Worm (Caenorhabditis elegans) whole organism, young adult: ENCODE data around the gene srd-8.
A peak's percentile ranks its signal among the peaks of the same experiment; 100 is the strongest.

Experiments used
- B0336.3 ChIP-seq: fragments of 200-800 bp; sonication (Bioruptor generic); IDR thresholded peaks from 2 replicates; pipeline ENCODE4 v1.3.6; 2022; ENCODE audit warnings: missing genetic modification characterization, missing compliant biosample characterization
- C06A6.2 ChIP-seq: fragments of 200-800 bp; sonication (Bioruptor generic); conservative IDR thresholded peaks from 2 replicates; pipeline ENCODE4 v1.3.6; 2022; ENCODE audit warnings: missing genetic modification characterization, missing compliant biosample characterization
- D2030.7 ChIP-seq: fragments of 200-800 bp; sonication (Bioruptor generic); IDR thresholded peaks from 2 replicates; pipeline ENCODE4 v1.3.6; 2022; ENCODE audit warnings: missing genetic modification reagents, missing genetic modification characterization, missing compliant biosample characterization
- F22D6.2 ChIP-seq: sonication (generic microtip); optimal IDR thresholded peaks from 2 replicates; lab custom pipeline; 2016; ENCODE audit warnings: mild to moderate bottlenecking, missing genetic modification characterization, missing compliant biosample characterization
- akir-1 ChIP-seq: fragments of 200-800 bp; sonication (Bioruptor generic); optimal IDR thresholded peaks from 2 replicates; lab custom pipeline; 2018; ENCODE audit warnings: mild to moderate bottlenecking, missing genetic modification characterization, moderate library complexity, missing compliant biosample characterization
- atf-7 ChIP-seq: sonication (generic microtip); optimal IDR thresholded peaks from 2 replicates; lab custom pipeline; 2017; ENCODE audit warnings: mild to moderate bottlenecking, missing genetic modification characterization, missing compliant biosample characterization
- bed-1 ChIP-seq: fragments of 200-800 bp; sonication (Bioruptor generic); IDR thresholded peaks from 2 replicates; pipeline ENCODE4 v1.3.6; 2022; ENCODE audit warnings: missing genetic modification reagents, missing genetic modification characterization, missing compliant biosample characterization
- cebp-1 ChIP-seq, 2 experiments: fragments of 200-800 bp in 1 of 2; sonication (Bioruptor generic) in 1 of 2; sonication (generic microtip) in 1 of 2; IDR thresholded peaks in 1 of 2; optimal IDR thresholded peaks in 1 of 2; 2 replicates each; pipeline versions ENCODE4 v1.3.6 to Lab custom; 2017 to 2022; ENCODE audit warnings: missing compliant biosample characterization in 2 of 2, missing genetic modification characterization in 2 of 2, mild to moderate bottlenecking in 1 of 2, missing genetic modification reagents in 1 of 2, moderate library complexity in 1 of 2
- ekl-4 ChIP-seq: fragments of 200-800 bp; sonication (Bioruptor generic); IDR thresholded peaks from 2 replicates; pipeline ENCODE4 v1.3.6; 2022; ENCODE audit warnings: missing genetic modification reagents, missing genetic modification characterization, missing compliant biosample characterization
- ets-4 ChIP-seq: fragments of 200-800 bp; sonication (Bioruptor generic); optimal IDR thresholded peaks from 2 replicates; lab custom pipeline; 2018; ENCODE audit warnings: mild to moderate bottlenecking, missing genetic modification characterization, missing compliant biosample characterization
- hlh-12 ChIP-seq: sonication (generic microtip); optimal IDR thresholded peaks from 2 replicates; lab custom pipeline; 2016; ENCODE audit warnings: missing genetic modification characterization, missing compliant biosample characterization
- hmg-1.2 ChIP-seq: fragments of 200-800 bp; sonication (Bioruptor generic); IDR thresholded peaks from 2 replicates; pipeline ENCODE4 v1.3.6; 2022; ENCODE audit warnings: missing genetic modification reagents, missing genetic modification characterization, missing compliant biosample characterization
- let-526 ChIP-seq: fragments of 200-800 bp; sonication (Bioruptor generic); IDR thresholded peaks from 2 replicates; pipeline ENCODE4 v1.3.6; 2022; ENCODE audit warnings: missing genetic modification reagents, missing genetic modification characterization, missing compliant biosample characterization
- let-607 ChIP-seq, 2 experiments: fragments of 200-800 bp in 1 of 2; sonication (Bioruptor generic) in 1 of 2; sonication (generic microtip) in 1 of 2; optimal IDR thresholded peaks; 2 replicates each; lab custom pipeline; 2016 to 2018; ENCODE audit warnings: mild to moderate bottlenecking in 2 of 2, missing compliant biosample characterization in 2 of 2, missing genetic modification characterization in 2 of 2, moderate library complexity in 2 of 2, missing genotype in 1 of 2
- lin-54 ChIP-seq: fragments of 200-800 bp; sonication (Bioruptor generic); optimal IDR thresholded peaks from 2 replicates; lab custom pipeline; 2018; ENCODE audit warnings: mild to moderate bottlenecking, missing genetic modification characterization, missing compliant biosample characterization
- madf-10 ChIP-seq: sonication (generic microtip); optimal IDR thresholded peaks from 2 replicates; lab custom pipeline; 2016; ENCODE audit warnings: mild to moderate bottlenecking, missing genetic modification characterization, missing compliant biosample characterization
- madf-3 ChIP-seq: fragments of 200-800 bp; sonication (Bioruptor generic); IDR thresholded peaks from 2 replicates; pipeline ENCODE4 v1.3.6; 2022; ENCODE audit warnings: missing genetic modification reagents, missing genetic modification characterization, missing compliant biosample characterization
- mel-28 ChIP-seq: sonication (generic microtip); optimal IDR thresholded peaks from 2 replicates; lab custom pipeline; 2016; ENCODE audit warnings: borderline replicate concordance, mild to moderate bottlenecking, missing genetic modification characterization, missing compliant biosample characterization
- nfya-2 ChIP-seq: fragments of 200-800 bp; sonication (Bioruptor generic); IDR thresholded peaks from 2 replicates; pipeline ENCODE4 v1.3.6; 2022; ENCODE audit warnings: missing genetic modification reagents, missing genetic modification characterization, missing compliant biosample characterization
- nfyb-1 ChIP-seq: fragments of 200-800 bp; sonication (Bioruptor generic); IDR thresholded peaks from 2 replicates; pipeline ENCODE4 v1.3.6; 2022; ENCODE audit warnings: missing genetic modification reagents, missing genetic modification characterization, missing compliant biosample characterization
- nhr-80 ChIP-seq: sonication (generic microtip); optimal IDR thresholded peaks from 2 replicates; lab custom pipeline; 2016; ENCODE audit warnings: missing genetic modification characterization, missing compliant biosample characterization
- rcor-1 ChIP-seq: fragments of 200-800 bp; sonication (Bioruptor generic); IDR thresholded peaks from 2 replicates; pipeline ENCODE4 v1.3.6; 2022; ENCODE audit warnings: missing genetic modification reagents, missing genetic modification characterization, missing compliant biosample characterization
- repo-1 ChIP-seq: sonication (generic microtip); optimal IDR thresholded peaks from 2 replicates; lab custom pipeline; 2017; ENCODE audit warnings: mild to moderate bottlenecking, missing genetic modification characterization, missing compliant biosample characterization
- sea-2 ChIP-seq: fragments of 200-800 bp; sonication (Bioruptor generic); IDR thresholded peaks from 2 replicates; pipeline ENCODE4 v1.3.6; 2022; ENCODE audit warnings: missing genetic modification characterization, missing compliant biosample characterization
- snpc-3.4 ChIP-seq: sonication (generic microtip); optimal IDR thresholded peaks from 2 replicates; lab custom pipeline; 2017; ENCODE audit warnings: missing genetic modification characterization, mild to moderate bottlenecking, missing compliant biosample characterization, antibody characterized with exemption, moderate library complexity, missing genotype, missing genetic modification reagents
- zfh-2 ChIP-seq: fragments of 200-800 bp; sonication (Bioruptor generic); conservative IDR thresholded peaks from 2 replicates; pipeline ENCODE4 v1.3.6; 2022; ENCODE audit warnings: missing genetic modification reagents, missing genetic modification characterization, missing compliant biosample characterization

The srd-8 gene

ce11 chrIV:5664375-5665004, 19.1 kb upstream of the srd-8 start, which contains the start of gene bec-1 (continued):
- TF ChIP-seq snpc-3.4 (tag; lab: Kevin White, UChicago) (no peak), let-607 (tag; optimal IDR thresholded peaks at IDR 0.05; lab: Kevin White, UChicago) (peak in 1 of 2 experiments; percentile 20), ets-4 (GFP tag; lab: Kevin White, UChicago) (peak; percentile 28), akir-1 (GFP tag; lab: Kevin White, UChicago) (no peak)
- TF ChIP-seq, all 124 proteins: peak for 11

DNA sequence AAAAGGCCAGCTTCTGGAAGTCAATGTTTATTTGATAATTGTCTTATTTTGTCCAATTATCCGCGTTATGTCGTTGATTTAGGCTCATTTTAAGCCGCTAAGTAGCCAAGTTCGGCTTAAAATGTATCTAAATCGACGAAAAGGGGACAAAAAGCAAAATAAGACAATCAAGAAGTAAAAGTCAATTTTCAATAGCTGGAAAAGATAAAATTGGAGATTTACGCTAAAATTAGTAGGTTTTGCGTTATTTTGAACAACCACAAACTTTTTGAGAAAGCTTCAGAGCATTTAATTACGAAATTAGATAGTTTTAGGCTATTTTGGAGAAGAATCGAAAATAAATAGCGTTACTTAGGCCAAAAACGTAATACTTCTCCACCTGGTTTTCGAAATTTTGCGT, 17.5 kb upstream of the srd-8 start:
- TF ChIP-seq C06A6.2 (GFP tag; lab: Robert Waterston, UW) (0 out of 2 replicates have a peak, but pooled peaks have one; percentile 15), F22D6.2 (tag; lab: Kevin White, UChicago) (no peak)

DNA sequence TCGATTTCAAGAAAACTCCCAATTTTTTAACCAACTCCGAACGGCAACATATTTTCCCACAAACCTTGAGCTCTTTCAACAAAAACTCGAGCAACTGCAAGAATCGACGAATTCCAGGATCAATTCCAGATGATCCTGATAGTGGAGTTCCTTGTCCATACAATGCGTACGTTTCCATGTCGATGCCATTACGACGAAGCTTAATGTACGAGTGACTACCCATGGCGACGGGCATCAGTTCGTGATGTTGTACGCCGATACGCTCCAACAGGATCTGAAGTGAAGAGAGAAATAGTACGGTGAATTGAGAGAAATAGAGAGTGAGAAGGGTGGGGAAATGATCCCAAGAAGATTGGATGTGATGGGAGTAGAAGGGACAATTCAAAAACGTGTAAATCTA, 16.7 kb upstream of the srd-8 start:
- TF ChIP-seq D2030.7 (GFP tag; lab: Robert Waterston, UW), result no peak
- TF ChIP-seq hmg-1.2 (GFP tag; lab: Robert Waterston, UW), result 0 out of 2 replicates have a peak, but pooled peaks have one; percentile 14
- TF ChIP-seq bed-1 (GFP tag; lab: Robert Waterston, UW), result no peak
- TF ChIP-seq nhr-80 (tag; lab: Kevin White, UChicago), result no peak
- TF ChIP-seq mel-28 (tag; lab: Kevin White, UChicago), result no peak

ce11 chrIV:5660239-5660638, 14.8 kb upstream of the srd-8 start, which contains the start of gene skn-1:
Gene skn-1, minus strand, starts transcription at chrIV:5660384.
- no peak for TF ChIP-seq rcor-1 (GFP tag; lab: Robert Waterston, UW)
- peak; percentile 26; the same call in 1 of the 2 replicates for TF ChIP-seq B0336.3 (GFP tag; lab: Robert Waterston, UW)
- 0 out of 2 replicates have a peak, but pooled peaks have one; percentile 21 for TF ChIP-seq let-526 (GFP tag; lab: Robert Waterston, UW)
- 0 out of 2 replicates have a peak, but pooled peaks have one; percentile 20 for TF ChIP-seq cebp-1 (GFP tag; IDR thresholded peaks at IDR 0.05; lab: Robert Waterston, UW)
- TF ChIP-seq cebp-1 (tag; optimal IDR thresholded peaks at IDR 0.05; lab: Kevin White, UChicago), result peak; percentile 13
- peak; percentile 13 for TF ChIP-seq lin-54 (GFP tag; lab: Kevin White, UChicago)
- peak; percentile 52 for TF ChIP-seq repo-1 (tag; lab: Kevin White, UChicago)
- no peak for TF ChIP-seq sea-2 (GFP tag; lab: Robert Waterston, UW)
- 0 out of 2 replicates have a peak, but pooled peaks have one; percentile 32 for TF ChIP-seq madf-3 (GFP tag; lab: Robert Waterston, UW)
- 0 out of 2 replicates have a peak, but pooled peaks have one; percentile 12 for TF ChIP-seq zfh-2
- TF ChIP-seq nfyb-1 (GFP tag; lab: Robert Waterston, UW), result peak; percentile 76; the same call in 1 of the 2 replicates

- TF ChIP-seq nfya-2 (GFP tag; lab: Robert Waterston, UW) (no peak), nhr-80 (tag; lab: Kevin White, UChicago) (peak; percentile 48), nfyb-1 (GFP tag; lab: Robert Waterston, UW) (peak; percentile 43; the same call in 1 of the 2 replicates), cebp-1 (GFP tag; IDR thresholded peaks at IDR 0.05; lab: Robert Waterston, UW) (0 out of 2 replicates have a peak, but pooled peaks have one; percentile 31), cebp-1 (tag; optimal IDR thresholded peaks at IDR 0.05; lab: Kevin White, UChicago) (peak; percentile 27), ekl-4 (0 out of 2 replicates have a peak, but pooled peaks have one; percentile 22), madf-10 (tag; lab: Kevin White, UChicago) (no peak), hmg-1.2 (GFP tag; lab: Robert Waterston, UW) (peak; percentile 40; the same call in 1 of the 2 replicates), let-526 (GFP tag; lab: Robert Waterston, UW) (no peak)
These were observed 14.0 kb upstream of the srd-8 start for ce11 chrIV:5659461-5659860.

DNA sequence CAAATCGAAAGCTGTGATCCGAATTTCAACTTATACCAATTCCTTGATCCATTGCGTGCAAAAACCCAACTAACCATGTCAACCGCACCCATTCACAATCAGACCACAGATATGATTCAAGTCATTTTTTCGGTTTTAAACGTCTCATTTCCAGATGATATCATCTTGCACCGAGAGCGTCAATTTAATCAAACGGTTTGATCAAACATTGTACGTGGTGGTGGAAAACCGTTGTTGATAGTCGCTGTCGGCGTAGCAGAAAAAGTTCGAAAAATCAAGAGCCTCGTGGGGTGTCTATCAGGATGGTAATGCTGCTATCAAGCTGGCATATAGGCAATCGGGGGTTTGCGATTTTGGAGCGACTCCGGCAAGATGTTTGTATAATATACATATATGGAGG, 13.5 kb upstream of the srd-8 start:
- no peak for TF ChIP-seq hlh-12
- TF ChIP-seq nhr-80 (tag; lab: Kevin White, UChicago), result peak; percentile 62
- 0 out of 2 replicates have a peak, but pooled peaks have one; percentile 17 for TF ChIP-seq B0336.3 (GFP tag; lab: Robert Waterston, UW)
- TF ChIP-seq atf-7 (tag; lab: Kevin White, UChicago), result peak; percentile 54
- TF ChIP-seq, all 124 proteins: peak for 3
